Worm (Caenorhabditis elegans) whole organism, L3 larva: ENCODE results near the gene F37B4.10.

Source experiments
- R02D3.7 ChIP-seq: fragments of 150-350 bp; optimal IDR thresholded peaks from 2 replicates; lab custom pipeline; 2014; ENCODE audit warnings: missing biosample characterization, missing genetic modification characterization
- daf-12 ChIP-seq: fragments of 150-350 bp; optimal IDR thresholded peaks from 2 replicates; lab custom pipeline; 2014; ENCODE audit warnings: missing biosample characterization, missing genetic modification reagents, missing genetic modification characterization
- egl-27 ChIP-seq: sonication (generic microtip); optimal IDR thresholded peaks from 4 replicates; lab custom pipeline; 2017; ENCODE audit warnings: missing biosample characterization, missing genetic modification reagents, missing genetic modification characterization
- nhr-28 ChIP-seq: fragments of 150-350 bp; optimal IDR thresholded peaks from 2 replicates; lab custom pipeline; 2014; ENCODE audit warnings: missing biosample characterization, missing genetic modification characterization
- snpc-4 ChIP-seq: fragments of 150-350 bp; optimal IDR thresholded peaks from 2 replicates; lab custom pipeline; 2014; ENCODE audit warnings: missing biosample characterization, missing genetic modification characterization
- zag-1 ChIP-seq: fragments of 150-350 bp; optimal IDR thresholded peaks from 2 replicates; lab custom pipeline; 2014; ENCODE audit warnings: missing biosample characterization, missing genetic modification characterization

ce11 chrV:2884411-2884810, 7.0 kb upstream of the F37B4.10 start, which contains the start of gene sre-24:
- TF ChIP-seq daf-12 (tag; lab: Kevin White, UChicago) (no peak), R02D3.7 (tag; lab: Kevin White, UChicago) (no peak), snpc-4 (tag; lab: Kevin White, UChicago) (no peak), egl-27 (tag; lab: Kevin White, UChicago) (no peak), zag-1 (tag; lab: Kevin White, UChicago) (no peak), nhr-28 (tag; lab: Kevin White, UChicago) (no peak)
